Fruit fly (Drosophila melanogaster) whole organism, prepupa: Measurements from ENCODE around the gene CG15034.

ENCODE experiments used
- Blimp-1 ChIP-seq: fragments of 200-800 bp; sonication (Bioruptor generic); optimal IDR thresholded peaks from 3 replicates; lab custom pipeline; 2017; ENCODE audit warnings: missing biosample characterization, missing genetic modification characterization, mild to moderate bottlenecking, moderate library complexity, missing genetic modification reagents
- CG10631 ChIP-seq: fragments of 200-800 bp; sonication (Bioruptor generic); optimal IDR thresholded peaks from 2 replicates; lab custom pipeline; 2016; ENCODE audit warnings: missing biosample characterization, missing genetic modification characterization
- CG10669 ChIP-seq: fragments of 200-800 bp; sonication (Bioruptor generic); optimal IDR thresholded peaks from 3 replicates; lab custom pipeline; 2018; ENCODE audit warnings: missing biosample characterization, mild to moderate bottlenecking, missing genetic modification characterization, moderate library complexity
- CG11294 ChIP-seq: fragments of 200-800 bp; sonication (Bioruptor generic); IDR thresholded peaks from 2 replicates; pipeline ENCODE4 v1.3.6; 2022; ENCODE audit warnings: missing biosample characterization, missing genetic modification characterization
- CG11762 ChIP-seq: fragments of 200-800 bp; sonication (Bioruptor generic); optimal IDR thresholded peaks from 3 replicates; lab custom pipeline; 2016; ENCODE audit warnings: missing biosample characterization, missing genetic modification characterization; ENCODE audit not compliant: insufficient read depth
- CG1621 ChIP-seq: fragments of 200-800 bp; sonication (Bioruptor generic); optimal IDR thresholded peaks from 3 replicates; lab custom pipeline; 2018; ENCODE audit warnings: missing biosample characterization, mild to moderate bottlenecking, missing genetic modification characterization
- CG16779 ChIP-seq: fragments of 200-800 bp; sonication (Bioruptor generic); optimal IDR thresholded peaks from 3 replicates; lab custom pipeline; 2017; ENCODE audit warnings: missing biosample characterization, mild to moderate bottlenecking, missing genetic modification characterization
- CG3032 ChIP-seq: fragments of 200-800 bp; optimal IDR thresholded peaks from 2 replicates; lab custom pipeline; 2019; ENCODE audit warnings: missing biosample characterization, mild to moderate bottlenecking, missing genetic modification characterization, moderate library complexity
- CG31627 ChIP-seq: fragments of 200-800 bp; sonication (Bioruptor generic); optimal IDR thresholded peaks from 3 replicates; lab custom pipeline; 2016; ENCODE audit warnings: missing biosample characterization, missing genetic modification characterization
- CG32006 ChIP-seq: fragments of 200-800 bp; sonication (Bioruptor generic); optimal IDR thresholded peaks from 3 replicates; lab custom pipeline; 2017; ENCODE audit warnings: missing biosample characterization, mild to moderate bottlenecking, missing genetic modification characterization
- CG34406 ChIP-seq: fragments of 200-800 bp; sonication (Bioruptor generic); optimal IDR thresholded peaks from 3 replicates; lab custom pipeline; 2016; ENCODE audit warnings: missing biosample characterization, missing genetic modification characterization
- CG3919 ChIP-seq: fragments of 200-800 bp; sonication (Bioruptor generic); optimal IDR thresholded peaks from 3 replicates; lab custom pipeline; 2016; ENCODE audit warnings: missing biosample characterization, missing genetic modification characterization
- CG4318 ChIP-seq: fragments of 200-800 bp; sonication (Bioruptor generic); optimal IDR thresholded peaks from 3 replicates; lab custom pipeline; 2017; ENCODE audit warnings: missing biosample characterization, mild to moderate bottlenecking, missing genetic modification characterization
- CG6163 ChIP-seq: fragments of 200-800 bp; sonication (Bioruptor generic); IDR thresholded peaks from 3 replicates; pipeline ENCODE4 v1.3.6; 2022; ENCODE audit warnings: missing biosample characterization, missing genetic modification characterization
- CG6276 ChIP-seq: fragments of 200-800 bp; sonication (Bioruptor generic); optimal IDR thresholded peaks from 2 replicates; lab custom pipeline; 2017; ENCODE audit warnings: missing biosample characterization, mild to moderate bottlenecking, missing genetic modification characterization
- CG6792 ChIP-seq: fragments of 200-800 bp; sonication (Bioruptor generic); optimal IDR thresholded peaks from 3 replicates; lab custom pipeline; 2016; ENCODE audit warnings: missing biosample characterization, missing genetic modification characterization
- CG6808 ChIP-seq: fragments of 200-800 bp; sonication (Bioruptor generic); optimal IDR thresholded peaks from 3 replicates; lab custom pipeline; 2017; ENCODE audit warnings: missing biosample characterization, missing genetic modification characterization, mild to moderate bottlenecking, moderate library complexity, missing genetic modification reagents
- CG6854 ChIP-seq: fragments of 200-800 bp; sonication (Bioruptor generic); optimal IDR thresholded peaks from 2 replicates; lab custom pipeline; 2017; ENCODE audit warnings: missing biosample characterization, mild to moderate bottlenecking, missing genetic modification characterization
- CG7368 ChIP-seq: fragments of 200-800 bp; sonication (Bioruptor generic); optimal IDR thresholded peaks from 3 replicates; lab custom pipeline; 2016; ENCODE audit warnings: missing biosample characterization, missing genetic modification characterization
- CG8119 ChIP-seq: fragments of 200-800 bp; sonication (Bioruptor generic); IDR thresholded peaks from 3 replicates; pipeline ENCODE4 v1.3.6; 2022; ENCODE audit warnings: missing biosample characterization, missing genetic modification characterization
- Eip78C ChIP-seq: fragments of 200-800 bp; sonication (Bioruptor generic); peaks from one replicate; lab custom pipeline; 2016; ENCODE audit warnings: missing biosample characterization, missing genetic modification characterization
- Eip93F ChIP-seq: fragments of 200-800 bp; sonication (Bioruptor generic); optimal IDR thresholded peaks from 2 replicates; lab custom pipeline; 2016; ENCODE audit warnings: missing biosample characterization, mild to moderate bottlenecking, missing genetic modification characterization
- Ets21C ChIP-seq: fragments of 200-800 bp; sonication (Bioruptor generic); optimal IDR thresholded peaks from 3 replicates; lab custom pipeline; 2016; ENCODE audit warnings: missing biosample characterization, missing genetic modification characterization
- Ets96B ChIP-seq: fragments of 200-800 bp; optimal IDR thresholded peaks from 2 replicates; lab custom pipeline; 2019; ENCODE audit warnings: missing biosample characterization, mild to moderate bottlenecking, missing genetic modification characterization, moderate library complexity
- Hr38 ChIP-seq: sonication (Bioruptor generic); optimal IDR thresholded peaks from 2 replicates; lab custom pipeline; 2016; ENCODE audit warnings: missing biosample characterization, missing genetic modification characterization
- Hr39 ChIP-seq: fragments of 200-800 bp; sonication (Bioruptor generic); optimal IDR thresholded peaks from 2 replicates; lab custom pipeline; 2016; ENCODE audit warnings: missing biosample characterization, missing genetic modification characterization
- Hr4 ChIP-seq: fragments of 200-800 bp; sonication (Bioruptor generic); optimal IDR thresholded peaks from 3 replicates; lab custom pipeline; 2016; ENCODE audit warnings: missing biosample characterization, missing genetic modification characterization
- Lpt ChIP-seq: fragments of 200-800 bp; sonication (Bioruptor generic); optimal IDR thresholded peaks from 3 replicates; lab custom pipeline; 2016; ENCODE audit warnings: missing biosample characterization, missing genetic modification characterization
- Met ChIP-seq: fragments of 200-800 bp; sonication (Bioruptor generic); optimal IDR thresholded peaks from 3 replicates; lab custom pipeline; 2016; ENCODE audit warnings: missing biosample characterization, missing genetic modification characterization
- OdsH ChIP-seq: fragments of 200-800 bp; sonication (Bioruptor generic); optimal IDR thresholded peaks from 3 replicates; lab custom pipeline; 2016; ENCODE audit warnings: missing biosample characterization, missing genetic modification characterization
- Sox14 ChIP-seq: fragments of 200-800 bp; sonication (Bioruptor generic); optimal IDR thresholded peaks from 3 replicates; lab custom pipeline; 2016; ENCODE audit warnings: missing biosample characterization, missing genetic modification characterization
- Sox15 ChIP-seq: fragments of 200-800 bp; sonication (Bioruptor generic); optimal IDR thresholded peaks from 3 replicates; lab custom pipeline; 2016; ENCODE audit warnings: missing biosample characterization, missing genetic modification characterization
- achi ChIP-seq: fragments of 200-800 bp; sonication (Bioruptor generic); optimal IDR thresholded peaks from 3 replicates; lab custom pipeline; 2016; ENCODE audit warnings: missing biosample characterization, missing genetic modification characterization
- acj6 ChIP-seq: fragments of 200-800 bp; sonication (Bioruptor generic); optimal IDR thresholded peaks from 3 replicates; lab custom pipeline; 2016; ENCODE audit warnings: missing biosample characterization, missing genetic modification characterization
- dac ChIP-seq: fragments of 200-800 bp; sonication (Bioruptor generic); optimal IDR thresholded peaks from 2 replicates; lab custom pipeline; 2017; ENCODE audit warnings: missing biosample characterization, mild to moderate bottlenecking, missing genetic modification characterization
- dsx ChIP-seq: fragments of 200-800 bp; optimal IDR thresholded peaks from 3 replicates; lab custom pipeline; 2019; ENCODE audit warnings: missing biosample characterization, mild to moderate bottlenecking, missing genetic modification characterization, moderate library complexity; ENCODE audit not compliant: poor library complexity, severe bottlenecking
- eg ChIP-seq: fragments of 200-800 bp; sonication (Bioruptor generic); IDR thresholded peaks from 3 replicates; pipeline ENCODE4 v1.3.6; 2022; ENCODE audit warnings: missing biosample characterization, missing genetic modification characterization
- esn ChIP-seq: fragments of 200-800 bp; sonication (Bioruptor generic); optimal IDR thresholded peaks from 2 replicates; lab custom pipeline; 2016; ENCODE audit warnings: missing biosample characterization, mild to moderate bottlenecking, missing genetic modification characterization, moderate library complexity
- fd59A ChIP-seq: fragments of 200-800 bp; sonication (Bioruptor generic); optimal IDR thresholded peaks from 2 replicates; lab custom pipeline; 2017; ENCODE audit warnings: missing biosample characterization, mild to moderate bottlenecking, missing genetic modification characterization, missing genetic modification reagents
- fd85E ChIP-seq: fragments of 200-800 bp; sonication (Bioruptor generic); optimal IDR thresholded peaks from 3 replicates; lab custom pipeline; 2016; ENCODE audit warnings: missing biosample characterization, missing genetic modification characterization
- fkh ChIP-seq: fragments of 200-800 bp; sonication (Bioruptor generic); optimal IDR thresholded peaks from 3 replicates; lab custom pipeline; 2017; ENCODE audit warnings: missing biosample characterization, mild to moderate bottlenecking, missing genetic modification characterization, moderate library complexity
- lz ChIP-seq: fragments of 200-800 bp; sonication (Bioruptor generic); optimal IDR thresholded peaks from 3 replicates; lab custom pipeline; 2016; ENCODE audit warnings: missing biosample characterization, missing genetic modification characterization
- net ChIP-seq: fragments of 200-800 bp; sonication (Bioruptor generic); optimal IDR thresholded peaks from 3 replicates; lab custom pipeline; 2016; ENCODE audit warnings: missing biosample characterization, missing genetic modification characterization
- pdm3 ChIP-seq: fragments of 200-800 bp; sonication (Bioruptor generic); optimal IDR thresholded peaks from 3 replicates; lab custom pipeline; 2016; ENCODE audit warnings: missing biosample characterization, missing genetic modification characterization
- salr ChIP-seq, 2 experiments: fragments of 200-800 bp; sonication (Bioruptor generic); optimal IDR thresholded peaks; 3 replicates each; lab custom pipeline; 2016 to 2018; ENCODE audit warnings: missing biosample characterization in 2 of 2, missing genetic modification characterization in 2 of 2, mild to moderate bottlenecking in 1 of 2
- spab ChIP-seq: fragments of 200-800 bp; sonication (Bioruptor generic); optimal IDR thresholded peaks from 2 replicates; lab custom pipeline; 2017; ENCODE audit warnings: missing biosample characterization, mild to moderate bottlenecking, missing genetic modification characterization, missing genetic modification reagents
- ss ChIP-seq, 2 experiments: fragments of 200-800 bp; sonication (Bioruptor generic); optimal IDR thresholded peaks; 2 replicates in 1 of 2; 3 replicates in 1 of 2; lab custom pipeline; 2017 to 2018; ENCODE audit warnings: mild to moderate bottlenecking in 2 of 2, missing biosample characterization in 2 of 2, missing genetic modification characterization in 2 of 2, moderate library complexity in 1 of 2
- svp ChIP-seq: fragments of 200-800 bp; sonication (Bioruptor generic); peaks from one replicate; lab custom pipeline; 2016; ENCODE audit warnings: missing biosample characterization, missing genetic modification characterization
- topi ChIP-seq: fragments of 200-800 bp; sonication (Bioruptor generic); optimal IDR thresholded peaks from 3 replicates; lab custom pipeline; 2016; ENCODE audit warnings: missing biosample characterization, missing genetic modification characterization

The CG15034 gene

DNA sequence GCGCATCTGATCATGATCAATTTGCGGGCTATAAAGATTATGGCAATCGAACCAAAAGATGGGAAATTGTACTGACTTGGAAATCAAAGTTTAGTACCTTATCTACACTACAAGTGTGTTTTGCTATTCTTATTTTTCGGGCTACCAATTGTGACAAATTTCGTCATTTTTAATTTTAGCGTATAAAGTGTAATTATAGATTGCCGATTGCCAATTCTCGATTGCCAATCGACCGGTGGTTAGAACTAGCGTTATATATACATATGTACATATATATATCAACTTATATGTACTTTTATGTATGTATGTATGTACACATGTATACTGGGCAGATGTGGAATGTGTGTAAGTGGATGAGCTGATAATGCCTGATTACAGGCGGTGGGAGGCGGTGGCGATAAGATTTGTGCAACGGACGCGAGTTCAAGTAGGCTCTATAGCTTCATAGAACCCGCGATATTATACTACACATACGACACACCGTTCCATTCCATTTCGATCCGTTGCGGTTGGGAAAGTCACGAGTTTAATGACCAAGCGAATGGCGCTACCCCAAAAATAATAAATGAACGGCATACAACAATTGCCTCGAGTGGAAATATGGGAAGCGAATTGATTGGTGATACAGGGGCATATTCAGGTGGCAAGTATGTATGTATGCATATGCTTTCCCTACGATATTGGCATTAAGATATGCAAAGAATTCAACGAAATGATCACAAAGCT, 31.2 kb downstream of the CG15034 start:
- TF ChIP-seq Blimp-1 (no peak), Eip78C (GFP tag; lab: Kevin White, UChicago) (peak; percentile 21), svp (GFP tag; lab: Kevin White, UChicago) (peak; percentile 48)

DNA sequence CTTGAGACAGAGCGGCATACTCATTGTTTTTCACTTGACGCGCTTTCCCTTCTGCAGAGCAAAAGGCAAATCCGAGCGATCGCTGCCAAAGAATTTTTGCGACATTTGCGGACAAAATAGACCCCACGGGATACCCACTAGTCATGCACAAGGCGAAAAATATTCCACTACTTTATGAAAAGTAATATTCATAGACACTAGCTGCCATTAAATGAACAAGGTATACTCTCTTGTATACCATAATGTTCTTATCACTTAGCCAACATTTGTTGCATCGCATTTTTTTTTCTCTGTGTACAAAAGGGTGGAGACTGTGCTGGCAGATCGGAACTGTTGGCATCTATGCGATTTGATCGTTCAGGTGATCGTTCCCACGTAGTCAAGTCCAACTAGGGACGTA, 34.9 kb downstream of the CG15034 start:
- TF ChIP-seq CG7368 (GFP tag; lab: Kevin White, UChicago) (no peak), CG32006 (GFP tag; lab: Kevin White, UChicago) (peak; percentile 28), Met (GFP tag; lab: Kevin White, UChicago) (no peak), CG10669 (GFP tag; lab: Kevin White, UChicago) (no peak), OdsH (GFP tag; lab: Kevin White, UChicago) (no peak), Ets96B (tag; lab: Kevin White, UChicago) (no peak), fd59A (GFP tag; lab: Kevin White, UChicago) (no peak), acj6 (GFP tag; lab: Kevin White, UChicago) (no peak), Lpt (GFP tag; lab: Kevin White, UChicago) (peak; percentile 34), topi (no peak), Hr38 (GFP tag; lab: Kevin White, UChicago) (no peak), CG1621 (no peak), CG16779 (no peak), fkh (GFP tag; lab: Kevin White, UChicago) (no peak), dac (GFP tag; lab: Kevin White, UChicago) (no peak), Hr4 (GFP tag; lab: Kevin White, UChicago) (peak; percentile 45), salr (GFP tag; optimal IDR thresholded peaks at IDR 0.05; lab: Kevin White, UChicago) (peak in 1 of 2 experiments; percentile 36), pdm3 (GFP tag; lab: Kevin White, UChicago) (peak; percentile 17), CG6276 (GFP tag; lab: Kevin White, UChicago) (peak; percentile 9), CG11762 (GFP tag; lab: Kevin White, UChicago) (no peak), CG3919 (GFP tag; lab: Kevin White, UChicago) (no peak), Hr39 (GFP tag; lab: Kevin White, UChicago) (no peak), esn (GFP tag; lab: Kevin White, UChicago) (no peak), CG6163 (GFP tag; lab: Robert Waterston, UW) (peak; percentile 38; the same call in 1 of the 3 replicates), lz (GFP tag; lab: Kevin White, UChicago) (no peak), CG4318 (GFP tag; lab: Kevin White, UChicago) (no peak), CG10631 (GFP tag; lab: Kevin White, UChicago) (peak; percentile 31), svp (GFP tag; lab: Kevin White, UChicago) (no peak), CG3032 (tag; lab: Kevin White, UChicago) (no peak), Eip78C (GFP tag; lab: Kevin White, UChicago) (peak; percentile 66), eg (GFP tag; lab: Robert Waterston, UW) (peak; percentile 63), CG34406 (GFP tag; lab: Kevin White, UChicago) (no peak), fd85E (GFP tag; lab: Kevin White, UChicago) (no peak), Sox14 (no peak), Sox15 (GFP tag; lab: Kevin White, UChicago) (no peak), Eip93F (GFP tag; lab: Kevin White, UChicago) (no peak), CG31627 (GFP tag; lab: Kevin White, UChicago) (no peak), CG6808 (GFP tag; lab: Kevin White, UChicago) (no peak), ss (GFP tag; optimal IDR thresholded peaks at IDR 0.05; lab: Kevin White, UChicago) (no peak), net (GFP tag; lab: Kevin White, UChicago) (peak; percentile 21), CG6792 (GFP tag; lab: Kevin White, UChicago) (no peak), CG6854 (GFP tag; lab: Kevin White, UChicago) (no peak), spab (GFP tag; lab: Kevin White, UChicago) (no peak), CG11294 (GFP tag; lab: Robert Waterston, UW) (peak; percentile 41; the same call in 1 of the 2 replicates), Ets21C (GFP tag; lab: Kevin White, UChicago) (no peak), CG8119 (GFP tag; lab: Robert Waterston, UW) (peak; percentile 47; the same call in 2 of the 3 replicates), achi (GFP tag; lab: Kevin White, UChicago) (no peak), dsx (GFP tag; lab: Kevin White, UChicago) (no peak)
